Worm (Caenorhabditis elegans) whole organism, early embryonic: ENCODE results near the gene F22H10.6.

ENCODE experiments used
- ama-1 ChIP-seq: fragments of 150-350 bp; optimal IDR thresholded peaks from 2 replicates; lab custom pipeline; 2014
- hmbx-1 ChIP-seq: sonication (generic microtip); optimal IDR thresholded peaks from 2 replicates; lab custom pipeline; 2016; ENCODE audit warnings: mild to moderate bottlenecking, missing genetic modification characterization, missing compliant biosample characterization
- scrt-1 ChIP-seq: fragments of 200-800 bp; sonication (Bioruptor generic); IDR thresholded peaks from 2 replicates; pipeline ENCODE4 v1.3.6; 2022; ENCODE audit warnings: missing genetic modification characterization, missing compliant biosample characterization
- tra-4 ChIP-seq: sonication (generic microtip); optimal IDR thresholded peaks from 2 replicates; lab custom pipeline; 2017; ENCODE audit warnings: missing genetic modification characterization, missing compliant biosample characterization

DNA sequence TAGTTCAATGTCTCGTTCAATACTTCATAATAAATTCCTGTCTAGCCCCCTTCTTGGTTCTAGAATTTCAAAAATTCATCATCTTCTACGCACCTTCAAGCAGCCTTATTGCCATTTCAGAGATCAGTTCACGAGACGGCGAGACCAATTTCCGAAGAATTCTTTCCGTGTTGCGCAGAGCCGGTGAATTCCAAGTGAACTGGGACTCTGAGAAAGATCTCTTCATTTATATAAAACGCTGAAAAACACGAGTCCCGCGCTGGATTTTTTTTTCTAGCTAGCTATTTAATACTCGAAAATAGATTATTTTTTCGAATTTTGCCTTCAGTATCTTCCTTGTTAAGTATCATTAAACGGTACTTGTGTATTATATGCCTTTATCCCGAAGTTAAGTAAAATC, 40.0 kb upstream of the F22H10.6 start:
- no peak for TF ChIP-seq hmbx-1 (tag; lab: Kevin White, UChicago)
- no peak for TF ChIP-seq ama-1
- TF ChIP-seq scrt-1 (GFP tag; lab: Robert Waterston, UW), result no peak
- TF ChIP-seq tra-4 (tag; lab: Kevin White, UChicago), result no peak
